Worm (Caenorhabditis elegans): ENCODE data around the gene T04B8.5.

T04B8.5 gene

DNA sequence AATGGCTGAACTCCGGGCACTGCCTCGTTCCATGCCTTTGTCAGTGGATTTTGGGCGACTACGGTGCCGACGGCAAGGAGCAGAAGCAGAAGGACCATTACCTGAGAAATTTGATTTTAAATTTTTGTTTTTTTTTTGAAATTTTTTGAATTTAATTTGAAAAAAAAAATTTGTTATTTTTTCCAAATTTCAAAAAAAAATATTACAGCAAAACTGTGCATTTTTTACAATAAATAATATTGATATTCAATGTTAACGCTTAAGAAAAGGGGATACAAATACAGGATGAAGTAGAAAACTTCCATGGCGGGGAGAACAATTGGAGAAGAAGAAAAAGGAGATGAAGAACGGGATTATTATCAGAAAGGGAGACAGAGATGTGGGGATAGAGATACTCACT is 52.3 kb downstream of the T04B8.5 start, which contains the start of gene mlt-8:
mlt-8 (minus strand) TSS at position 101 of the 400 bp plus-strand sequence.
- TF ChIP-seq ceh-9 (tag; optimal IDR thresholded peaks at IDR 0.05) (no peak), ceh-48 (tag; optimal IDR thresholded peaks at IDR 0.05) (no peak), F13H6.1 (tag; optimal IDR thresholded peaks at IDR 0.05) (no peak), ets-4 (tag; optimal IDR thresholded peaks at IDR 0.05) (no peak), dmd-4 (tag; optimal IDR thresholded peaks at IDR 0.05; ENCODE audit: borderline replicate concordance) (no peak), sox-2 (GFP tag; IDR thresholded peaks at IDR 0.05) (no peak), unc-42 (tag; optimal IDR thresholded peaks at IDR 0.05) (no peak), fkh-6 (tag; optimal IDR thresholded peaks at IDR 0.05) (no peak), eyg-1 (tag; optimal IDR thresholded peaks at IDR 0.05) (no peak), ceh-6 (GFP tag; optimal IDR thresholded peaks at IDR 0.05) (no peak), pax-1 (tag; optimal IDR thresholded peaks at IDR 0.05) (no peak), ztf-16 (tag; optimal IDR thresholded peaks at IDR 0.05) (no peak), pha-4 (tag; optimal IDR thresholded peaks at IDR 0.05) (no peak), ceh-14 (tag; optimal IDR thresholded peaks at IDR 0.05) (no peak), Y22D7AL.16 (tag; optimal IDR thresholded peaks at IDR 0.05) (no peak), hlh-15 (tag; optimal IDR thresholded peaks at IDR 0.05) (no peak), ceh-22 (tag; optimal IDR thresholded peaks at IDR 0.05) (no peak), hlh-30 (tag; optimal IDR thresholded peaks at IDR 0.05; ENCODE audit: insufficient read depth) (no peak)

DNA sequence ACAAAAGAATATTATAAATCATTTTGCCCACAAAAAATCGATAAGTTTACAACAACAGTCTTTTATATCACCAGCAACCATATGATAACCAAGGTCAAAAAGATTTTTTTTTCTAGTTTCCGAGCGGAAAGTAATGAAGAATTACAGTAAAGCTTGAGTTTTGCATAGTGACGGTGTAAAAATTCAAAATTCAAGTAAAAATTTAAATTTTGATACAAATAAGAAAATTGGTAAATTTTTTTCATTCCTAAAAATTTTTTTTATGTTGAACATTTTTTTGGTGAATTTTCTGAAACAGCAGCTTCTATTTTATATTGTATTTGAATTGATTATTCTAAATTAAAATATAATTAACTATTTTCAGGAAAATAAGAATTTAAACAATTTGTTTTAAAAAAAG is 55.6 kb downstream of the T04B8.5 start, which contains the start of gene W08F4.5:
W08F4.5 (minus strand) TSS at position 101 of the 400 bp plus-strand sequence.
- no peak for TF ChIP-seq ceh-24 (tag; optimal IDR thresholded peaks at IDR 0.05)
- no peak for TF ChIP-seq mec-3 (tag; optimal IDR thresholded peaks at IDR 0.05; ENCODE audit: borderline replicate concordance)
- no peak for TF ChIP-seq C38D4.7 (GFP tag; optimal IDR thresholded peaks at IDR 0.05)
- no peak for TF ChIP-seq che-1 (tag; optimal IDR thresholded peaks at IDR 0.05)
- TF ChIP-seq syd-9 (tag; optimal IDR thresholded peaks at IDR 0.05), result no peak
- no peak for TF ChIP-seq unc-42 (tag; optimal IDR thresholded peaks at IDR 0.05)
- no peak for TF ChIP-seq dve-1 (tag; optimal IDR thresholded peaks at IDR 0.05)
- TF ChIP-seq fkh-10 (GFP tag; optimal IDR thresholded peaks at IDR 0.05), result no peak
- TF ChIP-seq ttx-3 (tag; optimal IDR thresholded peaks at IDR 0.05), result no peak
- no peak for TF ChIP-seq zip-5 (tag; optimal IDR thresholded peaks at IDR 0.05)
- no peak for TF ChIP-seq madf-2 (tag; optimal IDR thresholded peaks at IDR 0.05)
- no peak for TF ChIP-seq ceh-31 (tag; optimal IDR thresholded peaks at IDR 0.05)
- TF ChIP-seq pha-4 (tag; optimal IDR thresholded peaks at IDR 0.05), result no peak
- TF ChIP-seq ets-4 (tag; optimal IDR thresholded peaks at IDR 0.05), result no peak
- TF ChIP-seq pha-2 (tag; optimal IDR thresholded peaks at IDR 0.05), result no peak
